Worm (Caenorhabditis elegans) whole organism, L1 larva: Measurements from ENCODE around the gene puf-8.

Experiments
- C04F5.9 ChIP-seq: sonication (generic microtip); optimal IDR thresholded peaks from 2 replicates; lab custom pipeline; 2016; ENCODE audit warnings: missing genetic modification characterization, missing compliant biosample characterization
- C16A3.4 ChIP-seq: fragments of 150-350 bp; optimal IDR thresholded peaks from 2 replicates; lab custom pipeline; 2014; ENCODE audit warnings: missing biosample characterization, missing genetic modification characterization
- C34B4.2 ChIP-seq: sonication (generic microtip); optimal IDR thresholded peaks from 2 replicates; lab custom pipeline; 2017; ENCODE audit warnings: mild to moderate bottlenecking, missing genetic modification characterization, missing compliant biosample characterization
- F16B12.6 ChIP-seq: fragments of 150-350 bp; optimal IDR thresholded peaks from 2 replicates; lab custom pipeline; 2014; ENCODE audit warnings: missing biosample characterization, missing genetic modification characterization
- Y116A8C.19 ChIP-seq: sonication (generic microtip); optimal IDR thresholded peaks from 2 replicates; lab custom pipeline; 2016; ENCODE audit warnings: missing compliant biosample characterization, missing genetic modification characterization, borderline replicate concordance
- aha-1 ChIP-seq: fragments of 150-350 bp; optimal IDR thresholded peaks from 2 replicates; lab custom pipeline; 2014; ENCODE audit warnings: missing biosample characterization, missing genetic modification characterization
- aly-2 ChIP-seq: fragments of 150-350 bp; optimal IDR thresholded peaks from 2 replicates; lab custom pipeline; 2014; ENCODE audit warnings: missing biosample characterization, missing genetic modification characterization
- ama-1 ChIP-seq: fragments of 150-350 bp; optimal IDR thresholded peaks from 2 replicates; lab custom pipeline; 2014
- blmp-1 ChIP-seq: fragments of 150-350 bp; optimal IDR thresholded peaks from 2 replicates; lab custom pipeline; 2014; ENCODE audit warnings: missing biosample characterization, missing genetic modification characterization
- ceh-82 ChIP-seq, 3 experiments: fragments of 150-350 bp in 1 of 3; sonication (generic microtip) in 2 of 3; optimal IDR thresholded peaks; 2 replicates each; lab custom pipeline; 2014 to 2017; ENCODE audit warnings: missing biosample characterization in 3 of 3, missing genetic modification characterization in 3 of 3
- ceh-90 ChIP-seq: sonication (generic microtip); optimal IDR thresholded peaks from 2 replicates; lab custom pipeline; 2016; ENCODE audit warnings: missing genetic modification characterization, missing compliant biosample characterization
- ces-1 ChIP-seq: fragments of 150-350 bp; optimal IDR thresholded peaks from 2 replicates; lab custom pipeline; 2014; ENCODE audit warnings: missing biosample characterization, missing genetic modification reagents, missing genetic modification characterization
- dpl-1 ChIP-seq, 3 experiments: fragments of 150-350 bp in 2 of 3; sonication (generic microtip) in 1 of 3; optimal IDR thresholded peaks; 2 replicates each; lab custom pipeline; 2014 to 2017; ENCODE audit warnings: missing biosample characterization in 3 of 3, missing genetic modification characterization in 3 of 3, missing genetic modification reagents in 3 of 3
- egl-13 ChIP-seq: sonication (generic microtip); optimal IDR thresholded peaks from 2 replicates; lab custom pipeline; 2016; ENCODE audit warnings: missing genotype, missing genetic modification reagents, missing genetic modification characterization, missing compliant biosample characterization
- egl-27 ChIP-seq, 2 experiments: fragments of 150-350 bp in 1 of 2; sonication (generic microtip); optimal IDR thresholded peaks; 3 replicates each; lab custom pipeline; 2017 to 2018; ENCODE audit warnings: missing biosample characterization in 2 of 2, missing genetic modification characterization in 2 of 2, missing genetic modification reagents in 2 of 2
- elt-2 ChIP-seq: sonication (generic microtip); optimal IDR thresholded peaks from 2 replicates; lab custom pipeline; 2016; ENCODE audit warnings: missing genetic modification characterization, mild to moderate bottlenecking, inconsistent platforms, missing compliant biosample characterization, missing genetic modification reagents
- elt-3 ChIP-seq, 6 experiments: fragments of 150-350 bp in 1 of 6; sonication (generic microtip); optimal IDR thresholded peaks; 2 replicates each; lab custom pipeline; 2017 to 2018; ENCODE audit warnings: missing biosample characterization in 6 of 6, missing genetic modification characterization in 6 of 6, inconsistent platforms in 1 of 6
- ets-5 ChIP-seq: fragments of 200-800 bp; sonication (Bioruptor generic); IDR thresholded peaks from 2 replicates; pipeline ENCODE4 v1.3.6; 2022; ENCODE audit warnings: missing genetic modification characterization, missing compliant biosample characterization
- fkh-10 ChIP-seq: sonication (generic microtip); optimal IDR thresholded peaks from 2 replicates; lab custom pipeline; 2017; ENCODE audit warnings: missing biosample characterization, missing genetic modification reagents, missing genetic modification characterization
- fkh-4 ChIP-seq: sonication (generic microtip); optimal IDR thresholded peaks from 2 replicates; lab custom pipeline; 2016; ENCODE audit warnings: missing compliant biosample characterization, missing genetic modification characterization, borderline replicate concordance
- fkh-8 ChIP-seq: sonication (generic microtip); optimal IDR thresholded peaks from 2 replicates; lab custom pipeline; 2016; ENCODE audit warnings: mild to moderate bottlenecking, missing genetic modification characterization, missing compliant biosample characterization
- fos-1 ChIP-seq: fragments of 150-350 bp; optimal IDR thresholded peaks from 2 replicates; lab custom pipeline; 2014; ENCODE audit warnings: missing biosample characterization, missing genetic modification characterization
- grh-1 ChIP-seq: fragments of 200-800 bp; sonication (Bioruptor generic); IDR thresholded peaks from 2 replicates; pipeline ENCODE4 v1.3.6; 2022; ENCODE audit warnings: missing genetic modification reagents, missing genetic modification characterization, missing compliant biosample characterization
- irx-1 ChIP-seq: sonication (generic microtip); optimal IDR thresholded peaks from 2 replicates; lab custom pipeline; 2016; ENCODE audit warnings: missing genetic modification characterization, missing compliant biosample characterization
- isw-1 ChIP-seq: fragments of 200-800 bp; sonication (Bioruptor generic); IDR thresholded peaks from 2 replicates; pipeline ENCODE4 v1.3.6; 2022; ENCODE audit warnings: missing genetic modification characterization, missing compliant biosample characterization
- lin-14 ChIP-seq: fragments of 200-800 bp; sonication (Bioruptor generic); optimal IDR thresholded peaks from 2 replicates; lab custom pipeline; 2018; ENCODE audit warnings: mild to moderate bottlenecking, missing genetic modification characterization, moderate library complexity, missing compliant biosample characterization
- lsy-2 ChIP-seq, 2 experiments: fragments of 150-350 bp; optimal IDR thresholded peaks; 2 replicates each; lab custom pipeline; 2014; ENCODE audit warnings: missing biosample characterization in 2 of 2, missing genetic modification characterization in 2 of 2
- mdl-1 ChIP-seq, 2 experiments: fragments of 150-350 bp; optimal IDR thresholded peaks; 2 replicates each; lab custom pipeline; 2014 to 2017; ENCODE audit warnings: missing biosample characterization in 2 of 2, missing genetic modification characterization in 2 of 2, inconsistent platforms in 1 of 2
- mef-2 ChIP-seq: fragments of 150-350 bp; optimal IDR thresholded peaks from 2 replicates; lab custom pipeline; 2014; ENCODE audit warnings: missing biosample characterization, missing genetic modification characterization
- mep-1 ChIP-seq: fragments of 150-350 bp; optimal IDR thresholded peaks from 2 replicates; lab custom pipeline; 2014; ENCODE audit warnings: missing biosample characterization, missing genetic modification characterization
- nhr-11 ChIP-seq: fragments of 150-350 bp; optimal IDR thresholded peaks from 2 replicates; lab custom pipeline; 2014; ENCODE audit warnings: missing biosample characterization, missing genetic modification characterization
- nhr-12 ChIP-seq: sonication (generic microtip); optimal IDR thresholded peaks from 2 replicates; lab custom pipeline; 2017; ENCODE audit warnings: missing biosample characterization, missing genetic modification characterization
- nhr-19 ChIP-seq: fragments of 200-800 bp; sonication (Bioruptor generic); conservative IDR thresholded peaks from 2 replicates; pipeline ENCODE4 v1.3.6; 2022; ENCODE audit warnings: missing genetic modification characterization, missing compliant biosample characterization
- nhr-20 ChIP-seq: sonication (generic microtip); optimal IDR thresholded peaks from 2 replicates; lab custom pipeline; 2016; ENCODE audit warnings: mild to moderate bottlenecking, missing genetic modification characterization, missing compliant biosample characterization
- nhr-71 ChIP-seq: sonication (generic microtip); optimal IDR thresholded peaks from 2 replicates; lab custom pipeline; 2016; ENCODE audit warnings: mild to moderate bottlenecking, missing genetic modification characterization, moderate library complexity, missing compliant biosample characterization
- pag-3 ChIP-seq: sonication (generic microtip); optimal IDR thresholded peaks from 2 replicates; lab custom pipeline; 2017; ENCODE audit warnings: missing genetic modification characterization, mild to moderate bottlenecking, missing compliant biosample characterization, antibody characterized with exemption, borderline replicate concordance; ENCODE audit not compliant: insufficient read depth
- pqm-1 ChIP-seq: sonication (generic microtip); optimal IDR thresholded peaks from 3 replicates; lab custom pipeline; 2017; ENCODE audit warnings: missing biosample characterization, missing genetic modification characterization
- skn-1 ChIP-seq: fragments of 150-350 bp; optimal IDR thresholded peaks from 2 replicates; lab custom pipeline; 2014; ENCODE audit warnings: missing biosample characterization, missing genetic modification characterization
- snu-23 ChIP-seq: sonication (generic microtip); optimal IDR thresholded peaks from 2 replicates; lab custom pipeline; 2016; ENCODE audit warnings: missing genetic modification characterization, missing compliant biosample characterization
- sox-4 ChIP-seq: sonication (generic microtip); optimal IDR thresholded peaks from 2 replicates; lab custom pipeline; 2016; ENCODE audit warnings: missing genetic modification characterization, missing compliant biosample characterization
- swsn-7 ChIP-seq: sonication (generic microtip); optimal IDR thresholded peaks from 2 replicates; lab custom pipeline; 2016; ENCODE audit warnings: missing genetic modification characterization, missing compliant biosample characterization
- tbx-2 ChIP-seq: sonication (generic microtip); optimal IDR thresholded peaks from 2 replicates; lab custom pipeline; 2016; ENCODE audit warnings: missing genetic modification characterization, missing compliant biosample characterization
- unc-130 ChIP-seq: fragments of 150-350 bp; optimal IDR thresholded peaks from 2 replicates; lab custom pipeline; 2017; ENCODE audit warnings: missing biosample characterization, missing genetic modification characterization, inconsistent platforms
- unc-30 ChIP-seq: sonication (generic microtip); optimal IDR thresholded peaks from 2 replicates; lab custom pipeline; 2017; ENCODE audit warnings: missing biosample characterization, missing genetic modification characterization
- unc-86 ChIP-seq: sonication (generic microtip); optimal IDR thresholded peaks from 2 replicates; lab custom pipeline; 2016; ENCODE audit warnings: missing genetic modification characterization, missing compliant biosample characterization
- zag-1 ChIP-seq: fragments of 150-350 bp; optimal IDR thresholded peaks from 2 replicates; lab custom pipeline; 2014; ENCODE audit warnings: missing biosample characterization, missing genetic modification characterization

Gene puf-8

ce11 chrII:7277925-7278324 lies 20.1 kb downstream of the puf-8 start:
- TF ChIP-seq lsy-2 (tag; optimal IDR thresholded peaks at IDR 0.05; lab: Kevin White, UChicago), result peak in 1 of 2 experiments; percentile 13
- TF ChIP-seq nhr-12 (tag; lab: Kevin White, UChicago), result no peak
- TF ChIP-seq nhr-19 (GFP tag; lab: Robert Waterston, UW), result 0 out of 2 replicates have a peak, but pooled peaks have one; percentile 5
- peak; percentile 33 for TF ChIP-seq nhr-71 (tag; lab: Kevin White, UChicago)
- TF ChIP-seq nhr-20 (tag; lab: Kevin White, UChicago), result peak; percentile 61
- no peak for TF ChIP-seq mef-2 (tag; lab: Kevin White, UChicago)
- peak; percentile 53 for TF ChIP-seq lin-14 (GFP tag; lab: Kevin White, UChicago)
- no peak for TF ChIP-seq ceh-90 (tag; lab: Kevin White, UChicago)
- no peak for TF ChIP-seq pqm-1 (tag; lab: Kevin White, UChicago)
- TF ChIP-seq snu-23 (GFP tag; lab: Kevin White, UChicago), result peak; percentile 16
- no peak for TF ChIP-seq sox-4 (tag; lab: Kevin White, UChicago)
- TF ChIP-seq elt-3 (tag; optimal IDR thresholded peaks at IDR 0.05; lab: Kevin White, UChicago), result peak in 2 of 6 experiments; percentile 47 to 54
- TF ChIP-seq fkh-4 (tag; lab: Kevin White, UChicago), result no peak
- peak; percentile 10 for TF ChIP-seq tbx-2
- no peak for TF ChIP-seq aly-2
- TF ChIP-seq blmp-1 (tag; lab: Kevin White, UChicago), result peak; percentile 86
- no peak for TF ChIP-seq C34B4.2 (tag; lab: Kevin White, UChicago)
- no peak for TF ChIP-seq ama-1

ce11 chrII:7277257-7277656 lies 20.8 kb downstream of the puf-8 start:
- TF ChIP-seq nhr-71 (tag; lab: Kevin White, UChicago) (peak; percentile 24), elt-2 (tag; lab: Kevin White, UChicago) (peak; percentile 88), unc-30 (tag; lab: Kevin White, UChicago) (no peak), nhr-20 (tag; lab: Kevin White, UChicago) (peak; percentile 20)

- TF ChIP-seq lin-14 (GFP tag; lab: Kevin White, UChicago), result peak; percentile 31
- peak; percentile 71 for TF ChIP-seq elt-2 (tag; lab: Kevin White, UChicago)
- TF ChIP-seq F16B12.6 (tag; lab: Kevin White, UChicago), result no peak
- peak; percentile 12 for TF ChIP-seq nhr-20 (tag; lab: Kevin White, UChicago)
- no peak for TF ChIP-seq swsn-7 (tag; lab: Kevin White, UChicago)
- TF ChIP-seq nhr-12 (tag; lab: Kevin White, UChicago), result no peak
- peak in 1 of 2 experiments; percentile 16 for TF ChIP-seq mdl-1 (tag; optimal IDR thresholded peaks at IDR 0.05; lab: Kevin White, UChicago)
- peak; percentile 61 for TF ChIP-seq pqm-1 (tag; lab: Kevin White, UChicago)
- no peak for TF ChIP-seq tbx-2
Observed at ce11 chrII:7273517-7273916, 24.5 kb downstream of the puf-8 start.

- TF ChIP-seq irx-1 (no peak), aha-1 (no peak), C34B4.2 (tag; lab: Kevin White, UChicago) (no peak), nhr-11 (no peak), unc-130 (tag; lab: Kevin White, UChicago) (no peak), zag-1 (tag; lab: Kevin White, UChicago) (no peak), egl-13 (tag; lab: Kevin White, UChicago) (no peak), nhr-19 (GFP tag; lab: Robert Waterston, UW) (no peak; the same call in 1 of the 2 replicates), fkh-8 (no peak), pag-3 (tag; lab: Kevin White, UChicago) (no peak), ces-1 (no peak), dpl-1 (GFP tag; optimal IDR thresholded peaks at IDR 0.05; lab: Kevin White, UChicago) (no peak), fkh-10 (GFP tag; lab: Kevin White, UChicago) (no peak), egl-27 (tag; optimal IDR thresholded peaks at IDR 0.05; lab: Kevin White, UChicago) (no peak), ets-5 (GFP tag; lab: Robert Waterston, UW) (no peak), fos-1 (no peak), nhr-12 (tag; lab: Kevin White, UChicago) (no peak), isw-1 (no peak), unc-86 (tag; lab: Kevin White, UChicago) (no peak), C04F5.9 (tag; lab: Kevin White, UChicago) (no peak), blmp-1 (tag; lab: Kevin White, UChicago) (peak; percentile 28), C16A3.4 (tag; lab: Kevin White, UChicago) (no peak), skn-1 (tag; lab: Kevin White, UChicago) (no peak), fkh-4 (tag; lab: Kevin White, UChicago) (no peak), mep-1 (tag; lab: Kevin White, UChicago) (no peak), ceh-82 (tag; optimal IDR thresholded peaks at IDR 0.05; lab: Kevin White, UChicago) (no peak), nhr-71 (tag; lab: Kevin White, UChicago) (peak; percentile 36), grh-1 (GFP tag; lab: Robert Waterston, UW) (peak; percentile 71), Y116A8C.19 (tag; lab: Kevin White, UChicago) (no peak)
Observed at ce11 chrII:7272513-7272912, 25.5 kb downstream of the puf-8 start.
